Worm (Caenorhabditis elegans) whole organism, L4/young adult: ENCODE measurements around the gene M01E10.3.

Experiments
- W03F9.2 ChIP-seq: fragments of 150-350 bp; optimal IDR thresholded peaks from 2 replicates; lab custom pipeline; 2014; ENCODE audit warnings: missing biosample characterization, missing genetic modification characterization
- him-1 ChIP-seq: sonication (generic microtip); optimal IDR thresholded peaks from 2 replicates; lab custom pipeline; 2016; ENCODE audit warnings: missing genotype, missing genetic modification reagents, missing genetic modification characterization, missing compliant biosample characterization

ce11 chrIII:2027517-2027916 lies 26.5 kb downstream of the M01E10.3 start:
- TF ChIP-seq W03F9.2 (tag; lab: Kevin White, UChicago): no peak
- TF ChIP-seq him-1 (tag; lab: Kevin White, UChicago): no peak
